Worm (Caenorhabditis elegans): ENCODE data around the gene spt-5.

Gene spt-5

DNA sequence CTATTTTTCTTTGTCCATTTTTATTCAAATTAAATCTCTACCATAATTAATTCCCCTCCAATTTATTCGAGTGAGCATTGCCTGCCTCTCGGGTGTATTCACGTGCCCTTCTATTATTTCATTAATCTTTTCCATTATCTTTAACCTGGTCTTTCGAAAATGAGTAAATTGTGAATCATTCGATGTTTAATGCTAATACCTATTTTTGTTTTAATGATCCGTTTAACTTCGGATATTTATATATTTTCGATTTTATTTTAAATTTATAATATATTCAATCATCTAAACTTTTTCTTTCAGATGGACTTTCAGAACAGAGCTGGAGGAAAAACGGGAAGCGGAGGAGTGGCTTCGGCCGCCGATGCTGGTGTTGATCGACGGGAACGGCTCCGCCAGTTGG lies 32.9 kb downstream of the spt-5 start, which contains the start of gene repo-1:
Gene repo-1 (plus strand): TSS at position 301 of the 400 bp plus-strand sequence.
- TF ChIP-seq nhr-28 (tag; optimal IDR thresholded peaks at IDR 0.05) (no peak), drap-1 (GFP tag; optimal IDR thresholded peaks at IDR 0.05) (no peak), mep-1 (tag; optimal IDR thresholded peaks at IDR 0.05) (no peak), mls-2 (tag; optimal IDR thresholded peaks at IDR 0.05) (no peak), bed-3 (GFP tag; optimal IDR thresholded peaks at IDR 0.05) (no peak), hlh-1 (tag; optimal IDR thresholded peaks at IDR 0.05) (no peak), nhr-76 (tag; optimal IDR thresholded peaks at IDR 0.05) (no peak), ztf-11 (tag; optimal IDR thresholded peaks at IDR 0.05) (no peak), zip-8 (tag; optimal IDR thresholded peaks at IDR 0.05) (no peak)

- TF ChIP-seq snpc-4 (tag; optimal IDR thresholded peaks at IDR 0.05) (no peak), nhr-237 (tag; optimal IDR thresholded peaks at IDR 0.05) (no peak), nhr-28 (tag; optimal IDR thresholded peaks at IDR 0.05) (no peak), hlh-1 (tag; optimal IDR thresholded peaks at IDR 0.05) (no peak), elt-3 (tag; optimal IDR thresholded peaks at IDR 0.05) (no peak), pha-4 (tag; optimal IDR thresholded peaks at IDR 0.05) (no peak), mep-1 (tag; optimal IDR thresholded peaks at IDR 0.05) (no peak), tbx-8 (GFP tag; optimal IDR thresholded peaks at IDR 0.05) (no peak), unc-62 (GFP tag; optimal IDR thresholded peaks at IDR 0.05) (no peak), nhr-12 (tag; optimal IDR thresholded peaks at IDR 0.05) (no peak), unc-39 (tag; optimal IDR thresholded peaks at IDR 0.05) (no peak), sem-2 (GFP tag; optimal IDR thresholded peaks at IDR 0.05) (no peak), cnd-1 (tag; optimal IDR thresholded peaks at IDR 0.05) (no peak), mab-5 (tag; optimal IDR thresholded peaks at IDR 0.05) (no peak), bed-3 (GFP tag; optimal IDR thresholded peaks at IDR 0.05) (no peak), lin-32 (GFP tag; optimal IDR thresholded peaks at IDR 0.05) (no peak)
Observed at ce11 chrIV:12084587-12084986, 33.3 kb downstream of the spt-5 start.

- no peak for TF ChIP-seq hlh-1 (tag; optimal IDR thresholded peaks at IDR 0.05)
- TF ChIP-seq snpc-4 (tag; optimal IDR thresholded peaks at IDR 0.05), result no peak
- no peak for TF ChIP-seq tbx-8 (GFP tag; optimal IDR thresholded peaks at IDR 0.05)
- TF ChIP-seq nhr-28 (tag; optimal IDR thresholded peaks at IDR 0.05), result no peak
- no peak for TF ChIP-seq sptf-1 (tag; optimal IDR thresholded peaks at IDR 0.05)
- no peak for TF ChIP-seq mls-2 (tag; optimal IDR thresholded peaks at IDR 0.05)
- no peak for TF ChIP-seq pha-4 (tag; optimal IDR thresholded peaks at IDR 0.05)
- no peak for TF ChIP-seq ztf-11 (tag; optimal IDR thresholded peaks at IDR 0.05)
- no peak for TF ChIP-seq M03D4.4 (tag; optimal IDR thresholded peaks at IDR 0.05)
- no peak for TF ChIP-seq elt-3 (tag; optimal IDR thresholded peaks at IDR 0.05)
Observed at ce11 chrIV:12085120-12085519, 33.8 kb downstream of the spt-5 start, which contains the start of gene rbm-34. rbm-34 (plus strand) TSS chrIV:12085420.

- TF ChIP-seq ceh-43 (GFP tag; optimal IDR thresholded peaks at IDR 0.05) (peak; percentile 62), zip-8 (tag; optimal IDR thresholded peaks at IDR 0.05) (no peak), lin-32 (GFP tag; optimal IDR thresholded peaks at IDR 0.05) (peak; percentile 68), pha-4 (tag; optimal IDR thresholded peaks at IDR 0.05) (peak; percentile 65), lin-13 (tag; optimal IDR thresholded peaks at IDR 0.05) (no peak), sptf-1 (tag; optimal IDR thresholded peaks at IDR 0.05) (peak; percentile 83), ceh-83 (GFP tag; optimal IDR thresholded peaks at IDR 0.05) (peak; percentile 80), flh-1 (GFP tag; optimal IDR thresholded peaks at IDR 0.05) (peak; percentile 25), cnd-1 (tag; optimal IDR thresholded peaks at IDR 0.05) (peak; percentile 77), snpc-4 (tag; optimal IDR thresholded peaks at IDR 0.05) (no peak), M03D4.4 (tag; optimal IDR thresholded peaks at IDR 0.05) (peak; percentile 82), elt-3 (tag; optimal IDR thresholded peaks at IDR 0.05) (no peak), ztf-11 (tag; optimal IDR thresholded peaks at IDR 0.05) (no peak), bed-3 (GFP tag; optimal IDR thresholded peaks at IDR 0.05) (no peak), nhr-2 (tag; optimal IDR thresholded peaks at IDR 0.05) (no peak), ham-2 (GFP tag; optimal IDR thresholded peaks at IDR 0.05) (peak; percentile 88), blmp-1 (tag; optimal IDR thresholded peaks at IDR 0.05) (no peak), elt-1 (tag; optimal IDR thresholded peaks at IDR 0.05; ENCODE audit: borderline replicate concordance, insufficient read depth) (peak; percentile 23), ces-1 (GFP tag; optimal IDR thresholded peaks at IDR 0.05) (no peak), mep-1 (tag; optimal IDR thresholded peaks at IDR 0.05) (no peak), hlh-1 (tag; optimal IDR thresholded peaks at IDR 0.05) (no peak), nhr-28 (tag; optimal IDR thresholded peaks at IDR 0.05) (no peak), drap-1 (GFP tag; optimal IDR thresholded peaks at IDR 0.05) (peak; percentile 75), mls-2 (tag; optimal IDR thresholded peaks at IDR 0.05) (peak; percentile 84), unc-62 (GFP tag; optimal IDR thresholded peaks at IDR 0.05) (no peak), nhr-76 (tag; optimal IDR thresholded peaks at IDR 0.05) (no peak), tbx-8 (GFP tag; optimal IDR thresholded peaks at IDR 0.05) (peak; percentile 77), unc-120 (tag; optimal IDR thresholded peaks at IDR 0.05; ENCODE audit: poor library complexity, severe bottlenecking) (peak; percentile 57), unc-39 (tag; optimal IDR thresholded peaks at IDR 0.05) (no peak), ceh-39 (tag; optimal IDR thresholded peaks at IDR 0.05) (no peak), lsy-2 (tag; optimal IDR thresholded peaks at IDR 0.05) (no peak), sem-2 (GFP tag; optimal IDR thresholded peaks at IDR 0.05) (peak; percentile 42), mab-5 (tag; optimal IDR thresholded peaks at IDR 0.05) (no peak), nhr-12 (tag; optimal IDR thresholded peaks at IDR 0.05) (no peak), nhr-237 (tag; optimal IDR thresholded peaks at IDR 0.05) (no peak)
Observed at ce11 chrIV:12086498-12086897, 35.2 kb downstream of the spt-5 start.
